Worm (Caenorhabditis elegans) whole organism, L4 larva: ENCODE measurements around the gene B0432.7.
A peak's percentile ranks its signal among the peaks of the same experiment; 100 is the strongest.

Source experiments
- D1046.2 ChIP-seq: fragments of 200-800 bp; sonication (Bioruptor generic); IDR thresholded peaks from 2 replicates; pipeline ENCODE4 v1.3.6; 2022; ENCODE audit warnings: missing genetic modification characterization, missing compliant biosample characterization
- F26F4.8 ChIP-seq: fragments of 200-800 bp; sonication (Bioruptor generic); conservative IDR thresholded peaks from 2 replicates; pipeline ENCODE4 v1.3.6; 2022; ENCODE audit warnings: missing genetic modification characterization, missing compliant biosample characterization
- F37D6.2 ChIP-seq: sonication (generic microtip); optimal IDR thresholded peaks from 2 replicates; lab custom pipeline; 2016; ENCODE audit warnings: mild to moderate bottlenecking, missing genetic modification characterization, missing compliant biosample characterization
- F44E2.7 ChIP-seq: fragments of 200-800 bp; sonication (Bioruptor generic); IDR thresholded peaks from 2 replicates; pipeline ENCODE4 v2.1.2; 2022; ENCODE audit warnings: missing genetic modification characterization, missing compliant biosample characterization
- R02D3.7 ChIP-seq: fragments of 150-350 bp; sonication (generic microtip); optimal IDR thresholded peaks from 3 replicates; lab custom pipeline; 2014; ENCODE audit warnings: missing biosample characterization, missing genetic modification characterization
- T20F7.1 ChIP-seq: fragments of 200-800 bp; sonication (Bioruptor generic); optimal IDR thresholded peaks from 2 replicates; lab custom pipeline; 2018; ENCODE audit warnings: mild to moderate bottlenecking, missing genetic modification characterization, missing compliant biosample characterization
- ZK337.2 ChIP-seq: fragments of 200-800 bp; sonication (Bioruptor generic); IDR thresholded peaks from 2 replicates; pipeline ENCODE4 v1.3.6; 2022; ENCODE audit warnings: missing genetic modification reagents, missing genetic modification characterization, missing compliant biosample characterization
- ZK546.5 ChIP-seq, 2 experiments: sonication (generic microtip); optimal IDR thresholded peaks; 2 replicates each; lab custom pipeline; 2017; ENCODE audit warnings: missing biosample characterization in 2 of 2, missing genetic modification characterization in 2 of 2
- aha-1 ChIP-seq: fragments of 150-350 bp; peaks from one replicate; lab custom pipeline; 2014; ENCODE audit warnings: missing biosample characterization, missing genetic modification characterization
- aly-2 ChIP-seq: sonication (generic microtip); optimal IDR thresholded peaks from 2 replicates; lab custom pipeline; 2018; ENCODE audit warnings: missing biosample characterization, missing genetic modification characterization
- attf-4 ChIP-seq: sonication (generic microtip); optimal IDR thresholded peaks from 3 replicates; lab custom pipeline; 2017; ENCODE audit warnings: missing biosample characterization, missing genetic modification characterization
- ceh-28 ChIP-seq: fragments of 150-350 bp; optimal IDR thresholded peaks from 2 replicates; lab custom pipeline; 2014; ENCODE audit warnings: missing biosample characterization, missing genetic modification reagents, missing genetic modification characterization
- ceh-44 ChIP-seq: fragments of 200-800 bp; sonication (Bioruptor generic); IDR thresholded peaks from 2 replicates; pipeline ENCODE4 v1.3.6; 2022; ENCODE audit warnings: missing genetic modification reagents, missing genetic modification characterization, missing compliant biosample characterization
- ceh-62 ChIP-seq: sonication (generic microtip); optimal IDR thresholded peaks from 2 replicates; lab custom pipeline; 2017; ENCODE audit warnings: missing biosample characterization, missing genetic modification characterization
- ces-1 ChIP-seq: fragments of 150-350 bp; sonication (generic microtip); optimal IDR thresholded peaks from 4 replicates; lab custom pipeline; 2014; ENCODE audit warnings: missing biosample characterization, missing genetic modification reagents, missing genetic modification characterization
- cey-2 ChIP-seq: sonication (generic microtip); optimal IDR thresholded peaks from 3 replicates; lab custom pipeline; 2017; ENCODE audit warnings: missing genetic modification characterization, mild to moderate bottlenecking, missing compliant biosample characterization, antibody characterized with exemption, borderline replicate concordance; ENCODE audit not compliant: insufficient read depth
- ctbp-1 ChIP-seq: fragments of 200-800 bp; sonication (Bioruptor generic); IDR thresholded peaks from 2 replicates; pipeline ENCODE4 v1.3.6; 2022; ENCODE audit warnings: missing genetic modification reagents, missing genetic modification characterization, missing compliant biosample characterization
- daf-8 ChIP-seq: fragments of 200-800 bp; sonication (Bioruptor generic); IDR thresholded peaks from 2 replicates; pipeline ENCODE4 v1.3.6; 2022; ENCODE audit warnings: missing genetic modification characterization, missing compliant biosample characterization
- dmd-8 ChIP-seq: fragments of 200-800 bp; sonication (Bioruptor generic); IDR thresholded peaks from 2 replicates; pipeline ENCODE4 v1.3.6; 2022; ENCODE audit warnings: missing genetic modification characterization, missing compliant biosample characterization
- dmd-9 ChIP-seq: fragments of 200-800 bp; sonication (Bioruptor generic); IDR thresholded peaks from 2 replicates; pipeline ENCODE4 v1.3.6; 2022; ENCODE audit warnings: missing genetic modification reagents, missing genetic modification characterization, missing compliant biosample characterization
- duxl-1 ChIP-seq: sonication (generic microtip); optimal IDR thresholded peaks from 2 replicates; lab custom pipeline; 2016; ENCODE audit warnings: mild to moderate bottlenecking, missing genetic modification characterization, moderate library complexity, missing compliant biosample characterization; ENCODE audit not compliant: poor library complexity
- egl-27 ChIP-seq: sonication (generic microtip); optimal IDR thresholded peaks from 3 replicates; lab custom pipeline; 2017; ENCODE audit warnings: missing biosample characterization, missing genetic modification reagents, missing genetic modification characterization
- hlh-11 ChIP-seq: fragments of 200-800 bp; sonication (Bioruptor generic); optimal IDR thresholded peaks from 2 replicates; lab custom pipeline; 2018; ENCODE audit warnings: mild to moderate bottlenecking, missing genetic modification characterization, missing compliant biosample characterization
- hlh-30 ChIP-seq: sonication (generic microtip); optimal IDR thresholded peaks from 2 replicates; lab custom pipeline; 2017; ENCODE audit warnings: antibody characterized with exemption, mild to moderate bottlenecking, missing genetic modification characterization, missing compliant biosample characterization; ENCODE audit not compliant: insufficient read depth
- lin-39 ChIP-seq: fragments of 150-350 bp; optimal IDR thresholded peaks from 2 replicates; lab custom pipeline; 2014; ENCODE audit warnings: missing biosample characterization, missing genetic modification reagents, missing genetic modification characterization
- lsy-2 ChIP-seq, 2 experiments: fragments of 150-350 bp in 1 of 2; sonication (generic microtip) in 1 of 2; optimal IDR thresholded peaks; 2 replicates each; lab custom pipeline; 2014 to 2017; ENCODE audit warnings: missing biosample characterization in 2 of 2, missing genetic modification characterization in 2 of 2
- madf-5 ChIP-seq, 2 experiments: fragments of 200-800 bp; sonication (Bioruptor generic); IDR thresholded peaks; 2 replicates each; pipeline ENCODE4 v1.3.6; 2022; ENCODE audit warnings: missing compliant biosample characterization in 2 of 2, missing genetic modification characterization in 2 of 2
- madf-9 ChIP-seq: fragments of 200-800 bp; sonication (Bioruptor generic); conservative IDR thresholded peaks from 2 replicates; pipeline ENCODE4 v1.3.6; 2022; ENCODE audit warnings: missing genetic modification reagents, missing genetic modification characterization, missing compliant biosample characterization
- mep-1 ChIP-seq: fragments of 150-350 bp; sonication (generic microtip); optimal IDR thresholded peaks from 3 replicates; lab custom pipeline; 2014; ENCODE audit warnings: missing biosample characterization, missing genetic modification characterization
- mxl-3 ChIP-seq: fragments of 200-800 bp; sonication (Bioruptor generic); optimal IDR thresholded peaks from 2 replicates; lab custom pipeline; 2018; ENCODE audit warnings: mild to moderate bottlenecking, missing genetic modification characterization, missing compliant biosample characterization
- nhr-102 ChIP-seq: sonication (generic microtip); optimal IDR thresholded peaks from 2 replicates; lab custom pipeline; 2016; ENCODE audit warnings: mild to moderate bottlenecking, missing genetic modification characterization, moderate library complexity, missing compliant biosample characterization
- nhr-111 ChIP-seq: fragments of 200-800 bp; sonication (Bioruptor generic); optimal IDR thresholded peaks from 2 replicates; lab custom pipeline; 2018; ENCODE audit warnings: mild to moderate bottlenecking, missing genetic modification characterization, missing compliant biosample characterization
- nhr-237 ChIP-seq: sonication (generic microtip); optimal IDR thresholded peaks from 2 replicates; lab custom pipeline; 2017; ENCODE audit warnings: missing biosample characterization, missing genetic modification characterization
- nhr-28 ChIP-seq: fragments of 150-350 bp; optimal IDR thresholded peaks from 2 replicates; lab custom pipeline; 2014; ENCODE audit warnings: missing biosample characterization, missing genetic modification characterization
- nhr-41 ChIP-seq: fragments of 200-800 bp; sonication (Bioruptor generic); IDR thresholded peaks from 2 replicates; pipeline ENCODE4 v1.3.6; 2022; ENCODE audit warnings: missing genetic modification reagents, missing genetic modification characterization, missing compliant biosample characterization
- nhr-77 ChIP-seq: fragments of 150-350 bp; optimal IDR thresholded peaks from 2 replicates; lab custom pipeline; 2014; ENCODE audit warnings: missing biosample characterization, missing genetic modification characterization
- php-3 ChIP-seq: fragments of 200-800 bp; sonication (Bioruptor generic); IDR thresholded peaks from 2 replicates; pipeline ENCODE4 v1.3.6; 2022; ENCODE audit warnings: missing genetic modification reagents, missing genetic modification characterization, missing compliant biosample characterization
- saeg-2 ChIP-seq: fragments of 200-800 bp; sonication (Bioruptor generic); IDR thresholded peaks from 2 replicates; pipeline ENCODE4 v1.3.6; 2022; ENCODE audit warnings: missing genetic modification reagents, missing genetic modification characterization, missing compliant biosample characterization
- sdz-12 ChIP-seq: fragments of 200-800 bp; sonication (Bioruptor generic); optimal IDR thresholded peaks from 2 replicates; lab custom pipeline; 2018; ENCODE audit warnings: mild to moderate bottlenecking, missing genetic modification characterization, missing compliant biosample characterization
- set-16 ChIP-seq: fragments of 200-800 bp; sonication (Bioruptor generic); IDR thresholded peaks from 2 replicates; pipeline ENCODE4 v1.3.6; 2022; ENCODE audit warnings: missing genetic modification reagents, missing genetic modification characterization, missing compliant biosample characterization
- skn-1 ChIP-seq: fragments of 150-350 bp; optimal IDR thresholded peaks from 2 replicates; lab custom pipeline; 2014; ENCODE audit warnings: missing biosample characterization, missing genetic modification characterization
- snpc-4 ChIP-seq: fragments of 150-350 bp; optimal IDR thresholded peaks from 2 replicates; lab custom pipeline; 2014; ENCODE audit warnings: missing biosample characterization, missing genetic modification characterization
- spr-3 ChIP-seq: fragments of 200-800 bp; sonication (Bioruptor generic); optimal IDR thresholded peaks from 2 replicates; lab custom pipeline; 2018; ENCODE audit warnings: mild to moderate bottlenecking, missing genetic modification characterization, missing compliant biosample characterization
- tag-97 ChIP-seq: fragments of 200-800 bp; sonication (Bioruptor generic); IDR thresholded peaks from 2 replicates; pipeline ENCODE4 v1.3.6; 2022; ENCODE audit warnings: missing genetic modification characterization, missing compliant biosample characterization
- unc-62 ChIP-seq, 3 experiments: fragments of 150-350 bp in 1 of 3; sonication (generic microtip); optimal IDR thresholded peaks in 2 of 3; peaks in 1 of 3; 1 replicate in 1 of 3; 2 replicates in 2 of 3; lab custom pipeline; 2014 to 2017; ENCODE audit warnings: missing biosample characterization in 3 of 3, missing genetic modification characterization in 3 of 3, missing genetic modification reagents in 3 of 3, missing genotype in 1 of 3
- vab-7 ChIP-seq: fragments of 200-800 bp; sonication (Bioruptor generic); IDR thresholded peaks from 2 replicates; pipeline ENCODE4 v1.3.6; 2022; ENCODE audit warnings: missing genetic modification reagents, missing genetic modification characterization, missing compliant biosample characterization
- zag-1 ChIP-seq: fragments of 150-350 bp; optimal IDR thresholded peaks from 2 replicates; lab custom pipeline; 2014; ENCODE audit warnings: missing biosample characterization, missing genetic modification characterization
- zfp-2 ChIP-seq: sonication (generic microtip); optimal IDR thresholded peaks from 2 replicates; lab custom pipeline; 2016; ENCODE audit warnings: mild to moderate bottlenecking, missing genetic modification characterization, missing compliant biosample characterization
- zfp-3 ChIP-seq: fragments of 200-800 bp; sonication (Bioruptor generic); conservative IDR thresholded peaks from 2 replicates; pipeline ENCODE4 v1.3.6; 2022; ENCODE audit warnings: missing genetic modification reagents, missing genetic modification characterization, missing compliant biosample characterization
- zip-11 ChIP-seq: fragments of 200-800 bp; sonication (Bioruptor generic); IDR thresholded peaks from 2 replicates; pipeline ENCODE4 v1.3.6; 2022; ENCODE audit warnings: missing genetic modification characterization, missing compliant biosample characterization
- ztf-7 ChIP-seq: fragments of 150-350 bp; optimal IDR thresholded peaks from 2 replicates; lab custom pipeline; 2014; ENCODE audit warnings: missing biosample characterization, missing genetic modification characterization

B0432.7 gene

DNA sequence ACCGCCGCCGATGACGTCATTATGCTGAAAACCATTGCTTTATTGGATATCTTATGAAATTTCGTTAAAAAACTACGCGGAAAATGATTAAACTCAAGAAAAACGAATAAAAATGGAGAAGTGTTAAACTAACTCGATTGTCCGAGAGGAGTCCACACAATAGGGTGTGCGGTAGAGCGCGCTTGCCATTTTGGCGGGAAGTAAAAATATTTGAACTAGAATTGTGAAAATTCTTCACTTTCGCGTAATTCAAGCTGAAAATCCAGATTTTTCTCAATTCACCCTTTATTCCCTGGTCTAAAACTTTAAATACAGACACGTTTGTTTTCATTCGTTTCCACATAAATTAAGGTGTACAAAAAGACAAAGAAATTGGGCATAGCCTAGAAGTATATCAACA lies 57.2 kb downstream of the B0432.7 start, which contains the start of gene F48A11.4 (continued):
- TF ChIP-seq ctbp-1 (GFP tag; lab: Robert Waterston, UW) (peak; percentile 84), duxl-1 (tag; lab: Kevin White, UChicago) (peak; percentile 95), skn-1 (tag; lab: Kevin White, UChicago) (no peak), lsy-2 (tag; optimal IDR thresholded peaks at IDR 0.05; lab: Kevin White, UChicago) (peak; percentile 36 to 95), aly-2 (tag; lab: Kevin White, UChicago) (no peak), vab-7 (GFP tag; lab: Robert Waterston, UW) (peak; percentile 72), daf-8 (GFP tag; lab: Robert Waterston, UW) (no peak), mxl-3 (peak; percentile 56), saeg-2 (peak; percentile 72; the same call in 1 of the 2 replicates), lin-39 (tag; lab: Kevin White, UChicago) (no peak), attf-4 (tag; lab: Kevin White, UChicago) (no peak), ceh-62 (tag; lab: Kevin White, UChicago) (no peak), unc-62 (GFP tag; optimal IDR thresholded peaks at IDR 0.05 in 1 of 2; lab: Kevin White, UChicago) (peak in 1 of 2 experiments; percentile 74), unc-62 (tag; optimal IDR thresholded peaks at IDR 0.05; lab: Kevin White, UChicago) (no peak), zag-1 (tag; lab: Kevin White, UChicago) (no peak), nhr-102 (tag; lab: Kevin White, UChicago) (peak; percentile 91), mep-1 (tag; lab: Kevin White, UChicago) (peak; percentile 93), nhr-28 (tag; lab: Kevin White, UChicago) (peak; percentile 88), F26F4.8 (GFP tag; lab: Robert Waterston, UW) (no peak), nhr-41 (GFP tag; lab: Robert Waterston, UW) (peak; percentile 57), snpc-4 (tag; lab: Kevin White, UChicago) (no peak), nhr-237 (no peak), F37D6.2 (tag; lab: Kevin White, UChicago) (peak; percentile 78), F44E2.7 (GFP tag; lab: Robert Waterston, UW) (no peak), D1046.2 (GFP tag; lab: Robert Waterston, UW) (peak; percentile 77; the same call in 1 of the 2 replicates), spr-3 (GFP tag; lab: Kevin White, UChicago) (peak; percentile 90), zfp-3 (GFP tag; lab: Robert Waterston, UW) (peak; percentile 94), cey-2 (tag; lab: Kevin White, UChicago) (no peak), hlh-30 (peak; percentile 92), ces-1 (no peak), sdz-12 (GFP tag; lab: Kevin White, UChicago) (peak; percentile 47), set-16 (no peak), ZK337.2 (GFP tag; lab: Robert Waterston, UW) (peak; percentile 82), zfp-2 (tag; lab: Kevin White, UChicago) (peak; percentile 79), dmd-8 (GFP tag; lab: Robert Waterston, UW) (no peak), nhr-111 (GFP tag; lab: Kevin White, UChicago) (peak; percentile 47), ztf-7 (tag; lab: Kevin White, UChicago) (peak; percentile 89), madf-5 (GFP tag; IDR thresholded peaks at IDR 0.05; lab: Robert Waterston, UW) (peak; percentile 79 to 81), nhr-77 (peak; percentile 84), php-3 (peak; percentile 75), aha-1 (tag; lab: Kevin White, UChicago) (peak; percentile 99), R02D3.7 (tag; lab: Kevin White, UChicago) (no peak), ceh-44 (GFP tag; lab: Robert Waterston, UW) (peak; percentile 40; the same call in 1 of the 2 replicates), zip-11 (GFP tag; lab: Robert Waterston, UW) (0 out of 2 replicates have a peak, but pooled peaks have one; percentile 40), madf-9 (GFP tag; lab: Robert Waterston, UW) (peak; percentile 79), ZK546.5 (tag; optimal IDR thresholded peaks at IDR 0.05; lab: Kevin White, UChicago) (no peak), egl-27 (no peak), ceh-28 (tag; lab: Kevin White, UChicago) (no peak), hlh-11 (tag; lab: Kevin White, UChicago) (peak; percentile 83), dmd-9 (peak; percentile 62), T20F7.1 (no peak), tag-97 (GFP tag; lab: Robert Waterston, UW) (no peak)
